Fruit fly (Drosophila melanogaster): Measurements from ENCODE around the gene CG33689.

Gene CG33689

dm6 chr3L:16164150-16165039, 35.6 kb upstream of the CG33689 start, which contains the start of gene CG5151 (continued):
- TF ChIP-seq CG14014 (GFP tag; IDR thresholded peaks at IDR 0.05) (0 out of 2 replicates have a peak, but pooled peaks have one; percentile 3), cwo (GFP tag; optimal IDR thresholded peaks at IDR 0.05) (peak; percentile 53), zen2 (GFP tag; IDR thresholded peaks at IDR 0.05; ENCODE audit: partially characterized antibody) (peak; percentile 54; the same call in 2 of the 3 replicates), CG10543 (GFP tag; optimal IDR thresholded peaks at IDR 0.05) (peak; percentile 75), Dfd (GFP tag; optimal IDR thresholded peaks at IDR 0.05) (no peak), CG8290 (GFP tag; optimal IDR thresholded peaks at IDR 0.05) (no peak), CG8290 (tag; optimal IDR thresholded peaks at IDR 0.05) (peak in 1 of 2 experiments; percentile 34), CG7556 (GFP tag; optimal IDR thresholded peaks at IDR 0.05) (peak; percentile 6), CHES-1-like (GFP tag; optimal IDR thresholded peaks at IDR 0.05) (peak; percentile 13), CG14441 (GFP tag; IDR thresholded peaks at IDR 0.05) (0 out of 2 replicates have a peak, but pooled peaks have one; percentile 10), Sox102F (GFP tag; optimal IDR thresholded peaks at IDR 0.05) (no peak), CG3838 (GFP tag; optimal IDR thresholded peaks at IDR 0.05) (peak; percentile 11)

dm6 chr3L:16165356-16166168, 34.5 kb upstream of the CG33689 start:
- TF ChIP-seq Fer3 (tag; optimal IDR thresholded peaks at IDR 0.05) (peak; percentile 34), CG2120 (GFP tag; optimal IDR thresholded peaks at IDR 0.05) (peak; percentile 86), pita (GFP tag; optimal IDR thresholded peaks at IDR 0.05) (no peak), nom (GFP tag; optimal IDR thresholded peaks at IDR 0.05) (peak; percentile 8), Sin3A (optimal IDR thresholded peaks at IDR 0.05) (no peak), CG15073 (GFP tag; optimal IDR thresholded peaks at IDR 0.05) (no peak), Hsf (GFP tag; optimal IDR thresholded peaks at IDR 0.05) (peak; percentile 57), salm (tag; optimal IDR thresholded peaks at IDR 0.05) (no peak), caup (GFP tag; optimal IDR thresholded peaks at IDR 0.05; ENCODE audit: severe bottlenecking) (peak; percentile 19), sens-2 (GFP tag; IDR thresholded peaks at IDR 0.05) (no peak), bab2 (GFP tag; optimal IDR thresholded peaks at IDR 0.05) (peak; percentile 51), Bteb2 (GFP tag; optimal IDR thresholded peaks at IDR 0.05) (peak; percentile 68), CG30403 (GFP tag; optimal IDR thresholded peaks at IDR 0.05) (peak; percentile 66), CG15514 (GFP tag; optimal IDR thresholded peaks at IDR 0.05) (peak; percentile 4), CG1792 (GFP tag; optimal IDR thresholded peaks at IDR 0.05) (peak; percentile 15), Ada2b (GFP tag; IDR thresholded peaks at IDR 0.05) (peak; percentile 38), usp (GFP tag; optimal IDR thresholded peaks at IDR 0.05) (no peak), tna (GFP tag; IDR thresholded peaks at IDR 0.05; ENCODE audit: partially characterized antibody) (0 out of 2 replicates have a peak, but pooled peaks have one; percentile 23), onecut (GFP tag; IDR thresholded peaks at IDR 0.05) (no peak), CG7839 (tag; optimal IDR thresholded peaks at IDR 0.05) (peak; percentile 53), Max (GFP tag; optimal IDR thresholded peaks at IDR 0.05) (peak; percentile 0), CG17568 (GFP tag; optimal IDR thresholded peaks at IDR 0.05) (no peak), Hmx (GFP tag; optimal IDR thresholded peaks at IDR 0.05) (peak; percentile 10), CG33213 (GFP tag; optimal IDR thresholded peaks at IDR 0.05) (no peak), pho (GFP tag; optimal IDR thresholded peaks at IDR 0.05) (peak; percentile 76), H2.0 (GFP tag; IDR thresholded peaks at IDR 0.05) (0 out of 2 replicates have a peak, but pooled peaks have one; percentile 28), CG11723 (GFP tag; optimal IDR thresholded peaks at IDR 0.05) (no peak), Ssrp (tag; optimal IDR thresholded peaks at IDR 0.05) (no peak), CG15269 (tag; optimal IDR thresholded peaks at IDR 0.05) (peak; percentile 42), ken (GFP tag; IDR thresholded peaks at IDR 0.05) (no peak), CG7786 (GFP tag; optimal IDR thresholded peaks at IDR 0.05) (peak; percentile 71), CG31441 (GFP tag; IDR thresholded peaks at IDR 0.05) (0 out of 2 replicates have a peak, but pooled peaks have one; percentile 17), Hr3 (GFP tag; optimal IDR thresholded peaks at IDR 0.05) (peak; percentile 29), phol (tag; optimal IDR thresholded peaks at IDR 0.05) (peak; percentile 15)
